Fruit fly (Drosophila melanogaster): ENCODE results near the gene CG12259.

The CG12259 gene

DNA sequence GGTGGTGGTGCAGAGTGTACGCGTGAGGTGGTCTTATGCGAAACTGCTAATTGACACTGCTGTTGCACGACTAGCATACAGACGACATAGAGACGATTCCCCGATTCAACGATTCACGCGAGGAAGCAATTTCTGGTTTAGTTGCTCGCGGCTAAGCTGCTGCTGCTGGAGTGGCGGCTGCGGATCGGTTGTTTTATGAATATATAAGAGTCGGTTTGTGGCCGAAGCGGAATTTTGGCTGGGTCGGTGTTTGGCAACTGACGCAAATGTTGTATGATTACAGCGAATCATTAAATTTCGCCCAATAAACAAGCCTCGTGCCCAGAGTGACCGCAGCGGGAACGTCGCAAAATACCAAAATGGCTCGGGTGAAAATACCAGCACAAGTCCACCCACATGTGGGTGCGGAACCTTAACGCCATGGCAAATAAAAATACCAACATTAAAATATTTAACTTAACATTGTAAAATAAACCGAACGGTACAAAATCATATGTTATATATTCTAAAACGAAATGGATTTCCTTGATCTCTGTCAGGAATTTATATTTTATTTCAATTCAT is 26.9 kb upstream of the CG12259 start, which contains the start of gene mfrn (continued):
- TF ChIP-seq Scr (GFP tag; IDR thresholded peaks at IDR 0.05; ENCODE audit: partially characterized antibody), result no peak
- no peak for TF ChIP-seq CG4707 (GFP tag; optimal IDR thresholded peaks at IDR 0.05)
- TF ChIP-seq CG2889 (GFP tag; IDR thresholded peaks at IDR 0.05), result no peak
- TF ChIP-seq Optix (GFP tag; IDR thresholded peaks at IDR 0.05), result no peak
- TF ChIP-seq Bdp1 (GFP tag; optimal IDR thresholded peaks at IDR 0.05), result no peak
- no peak for TF ChIP-seq cas (GFP tag; IDR thresholded peaks at IDR 0.05)
- TF ChIP-seq NC2β (GFP tag; optimal IDR thresholded peaks at IDR 0.05), result no peak
- no peak for TF ChIP-seq Taf1 (GFP tag; IDR thresholded peaks at IDR 0.05)
- no peak for TF ChIP-seq CG15073 (GFP tag; optimal IDR thresholded peaks at IDR 0.05)
- no peak for TF ChIP-seq tup (GFP tag; optimal IDR thresholded peaks at IDR 0.05)
- no peak for TF ChIP-seq CG4360 (GFP tag; IDR thresholded peaks at IDR 0.05)
- TF ChIP-seq ken (GFP tag; IDR thresholded peaks at IDR 0.05), result no peak
- peak; percentile 84 for TF ChIP-seq gfzf (GFP tag; optimal IDR thresholded peaks at IDR 0.05)
- TF ChIP-seq abd-A (tag; optimal IDR thresholded peaks at IDR 0.05), result no peak
- no peak for TF ChIP-seq phol (tag; optimal IDR thresholded peaks at IDR 0.05)
- no peak for TF ChIP-seq Sin3A (optimal IDR thresholded peaks at IDR 0.05)
- TF ChIP-seq Sry-δ (GFP tag; optimal IDR thresholded peaks at IDR 0.05), result no peak
- no peak for TF ChIP-seq jing (GFP tag; optimal IDR thresholded peaks at IDR 0.05)
- peak; percentile 69 for TF ChIP-seq Med (GFP tag)
- TF ChIP-seq CG31388 (GFP tag; optimal IDR thresholded peaks at IDR 0.05), result no peak
- TF ChIP-seq da (GFP tag; optimal IDR thresholded peaks at IDR 0.05), result no peak
- TF ChIP-seq Sox100B (GFP tag; optimal IDR thresholded peaks at IDR 0.05), result no peak
- TF ChIP-seq bbx (GFP tag; IDR thresholded peaks at IDR 0.05; ENCODE audit: partially characterized antibody), result no peak
- no peak for TF ChIP-seq ttk (GFP tag; IDR thresholded peaks at IDR 0.05)
- TF ChIP-seq CG7745 (tag; optimal IDR thresholded peaks at IDR 0.05), result no peak
- no peak for TF ChIP-seq HLH54F (GFP tag; optimal IDR thresholded peaks at IDR 0.05)
- TF ChIP-seq CG34422 (GFP tag; IDR thresholded peaks at IDR 0.05), result no peak
- TF ChIP-seq PHDP (tag; optimal IDR thresholded peaks at IDR 0.05), result no peak
- no peak for TF ChIP-seq Fer2 (tag; optimal IDR thresholded peaks at IDR 0.05)
- no peak for TF ChIP-seq sd (tag; optimal IDR thresholded peaks at IDR 0.05)
- TF ChIP-seq gsb (GFP tag; IDR thresholded peaks at IDR 0.05), result no peak
- no peak for TF ChIP-seq bab2 (GFP tag; optimal IDR thresholded peaks at IDR 0.05)
- no peak for TF ChIP-seq tna (GFP tag; IDR thresholded peaks at IDR 0.05; ENCODE audit: partially characterized antibody)
- no peak for TF ChIP-seq ara (GFP tag; IDR thresholded peaks at IDR 0.05)
- no peak for TF ChIP-seq insv (GFP tag; optimal IDR thresholded peaks at IDR 0.05)
- no peak for TF ChIP-seq CG8478 (optimal IDR thresholded peaks at IDR 0.05)
- no peak for TF ChIP-seq chinmo (GFP tag; IDR thresholded peaks at IDR 0.05; ENCODE audit: partially characterized antibody)
- TF ChIP-seq CG8359 (GFP tag; optimal IDR thresholded peaks at IDR 0.05; ENCODE audit: borderline replicate concordance), result no peak
- TF ChIP-seq Oli (tag; optimal IDR thresholded peaks at IDR 0.05), result no peak
- TF ChIP-seq CG9609 (GFP tag; optimal IDR thresholded peaks at IDR 0.05), result no peak
- TF ChIP-seq chn (GFP tag; optimal IDR thresholded peaks at IDR 0.05), result peak; percentile 10
- no peak for TF ChIP-seq CG18262 (tag; optimal IDR thresholded peaks at IDR 0.05)
- no peak for TF ChIP-seq Hr51 (GFP tag; optimal IDR thresholded peaks at IDR 0.05)
- no peak for TF ChIP-seq gcm (GFP tag; optimal IDR thresholded peaks at IDR 0.05)
- TF ChIP-seq CG5953 (GFP tag; IDR thresholded peaks at IDR 0.05), result no peak
- TF ChIP-seq Max (GFP tag; optimal IDR thresholded peaks at IDR 0.05), result no peak
- TF ChIP-seq bigmax (GFP tag; optimal IDR thresholded peaks at IDR 0.05), result no peak
- TF ChIP-seq D19B (GFP tag; optimal IDR thresholded peaks at IDR 0.05), result no peak
- no peak for TF ChIP-seq CG7556 (GFP tag; optimal IDR thresholded peaks at IDR 0.05)
- no peak for TF ChIP-seq CG8290 (GFP tag; optimal IDR thresholded peaks at IDR 0.05)
- peak in 1 of 2 experiments; percentile 35 for TF ChIP-seq CG8290 (tag; optimal IDR thresholded peaks at IDR 0.05)
- peak; percentile 62 for TF ChIP-seq dm (GFP tag; optimal IDR thresholded peaks at IDR 0.05)
- no peak for TF ChIP-seq br (optimal IDR thresholded peaks at IDR 0.05)

Data from whole organism, embryonic.